Worm (Caenorhabditis elegans) whole organism, young adult: ENCODE measurements around the gene cyp-35C1.

Experiments used
- B0336.3 ChIP-seq: fragments of 200-800 bp; sonication (Bioruptor generic); IDR thresholded peaks from 2 replicates; pipeline ENCODE4 v1.3.6; 2022; ENCODE audit warnings: missing genetic modification characterization, missing compliant biosample characterization
- F22D6.2 ChIP-seq: sonication (generic microtip); optimal IDR thresholded peaks from 2 replicates; lab custom pipeline; 2016; ENCODE audit warnings: mild to moderate bottlenecking, missing genetic modification characterization, missing compliant biosample characterization
- F37B4.10 ChIP-seq: fragments of 200-800 bp; sonication (Bioruptor generic); IDR thresholded peaks from 2 replicates; pipeline ENCODE4 v1.3.6; 2022; ENCODE audit warnings: missing genetic modification characterization, missing compliant biosample characterization
- F49E8.2 ChIP-seq: sonication (generic microtip); optimal IDR thresholded peaks from 3 replicates; lab custom pipeline; 2017; ENCODE audit warnings: missing genetic modification characterization, mild to moderate bottlenecking, missing compliant biosample characterization, antibody characterized with exemption, moderate library complexity; ENCODE audit not compliant: insufficient read depth
- F52B5.7 ChIP-seq: sonication (generic microtip); optimal IDR thresholded peaks from 2 replicates; lab custom pipeline; 2016; ENCODE audit warnings: mild to moderate bottlenecking, missing genetic modification characterization, missing compliant biosample characterization
- F55B11.4 ChIP-seq: sonication (generic microtip); optimal IDR thresholded peaks from 2 replicates; lab custom pipeline; 2016; ENCODE audit warnings: missing compliant biosample characterization, missing genetic modification characterization, borderline replicate concordance; ENCODE audit not compliant: insufficient read depth
- F57C9.4 ChIP-seq: sonication (generic microtip); optimal IDR thresholded peaks from 2 replicates; lab custom pipeline; 2017; ENCODE audit warnings: mild to moderate bottlenecking, missing genetic modification characterization, missing compliant biosample characterization
- K11D2.4 ChIP-seq: fragments of 200-800 bp; sonication (Bioruptor generic); IDR thresholded peaks from 2 replicates; pipeline ENCODE4 v1.3.6; 2022; ENCODE audit warnings: missing genetic modification reagents, missing genetic modification characterization, missing compliant biosample characterization
- T07F8.4 ChIP-seq: sonication (generic microtip); optimal IDR thresholded peaks from 2 replicates; lab custom pipeline; 2016; ENCODE audit warnings: mild to moderate bottlenecking, missing genetic modification characterization, moderate library complexity, missing compliant biosample characterization
- atf-7 ChIP-seq: sonication (generic microtip); optimal IDR thresholded peaks from 2 replicates; lab custom pipeline; 2017; ENCODE audit warnings: mild to moderate bottlenecking, missing genetic modification characterization, missing compliant biosample characterization
- athp-1 ChIP-seq: sonication (generic microtip); optimal IDR thresholded peaks from 2 replicates; lab custom pipeline; 2017; ENCODE audit warnings: mild to moderate bottlenecking, missing genetic modification characterization, missing compliant biosample characterization
- attf-6 ChIP-seq: fragments of 200-800 bp; sonication (Bioruptor generic); IDR thresholded peaks from 2 replicates; pipeline ENCODE4 v1.3.6; 2022; ENCODE audit warnings: missing genetic modification reagents, missing genetic modification characterization, missing compliant biosample characterization
- ccch-3 ChIP-seq: fragments of 200-800 bp; sonication (Bioruptor generic); optimal IDR thresholded peaks from 2 replicates; lab custom pipeline; 2018; ENCODE audit warnings: mild to moderate bottlenecking, missing genetic modification characterization, missing compliant biosample characterization
- cebp-1 ChIP-seq, 2 experiments: fragments of 200-800 bp in 1 of 2; sonication (Bioruptor generic) in 1 of 2; sonication (generic microtip) in 1 of 2; IDR thresholded peaks in 1 of 2; optimal IDR thresholded peaks in 1 of 2; 2 replicates each; pipeline versions ENCODE4 v1.3.6 to Lab custom; 2017 to 2022; ENCODE audit warnings: missing compliant biosample characterization in 2 of 2, missing genetic modification characterization in 2 of 2, mild to moderate bottlenecking in 1 of 2, missing genetic modification reagents in 1 of 2, moderate library complexity in 1 of 2
- ceh-27 ChIP-seq: fragments of 200-800 bp; sonication (Bioruptor generic); optimal IDR thresholded peaks from 2 replicates; lab custom pipeline; 2018; ENCODE audit warnings: mild to moderate bottlenecking, missing genetic modification characterization, moderate library complexity, missing compliant biosample characterization
- ceh-40 ChIP-seq: fragments of 200-800 bp; sonication (Bioruptor generic); IDR thresholded peaks from 2 replicates; pipeline ENCODE4 v1.3.6; 2022; ENCODE audit warnings: missing genetic modification characterization, missing compliant biosample characterization
- dox-1 ChIP-seq: fragments of 200-800 bp; sonication (Bioruptor generic); IDR thresholded peaks from 2 replicates; pipeline ENCODE4 v1.3.6; 2022; ENCODE audit warnings: missing genetic modification reagents, missing genetic modification characterization, missing compliant biosample characterization
- dpl-1 ChIP-seq: fragments of 150-350 bp; optimal IDR thresholded peaks from 2 replicates; lab custom pipeline; 2014; ENCODE audit warnings: missing biosample characterization, missing genetic modification reagents, missing genetic modification characterization
- egl-44 ChIP-seq: fragments of 200-800 bp; sonication (Bioruptor generic); IDR thresholded peaks from 2 replicates; pipeline ENCODE4 v1.3.6; 2022; ENCODE audit warnings: missing genetic modification reagents, missing genetic modification characterization, missing compliant biosample characterization
- gei-17 ChIP-seq: fragments of 200-800 bp; sonication (Bioruptor generic); optimal IDR thresholded peaks from 2 replicates; lab custom pipeline; 2018; ENCODE audit warnings: mild to moderate bottlenecking, missing genetic modification characterization, missing compliant biosample characterization
- him-1 ChIP-seq: sonication (generic microtip); optimal IDR thresholded peaks from 2 replicates; lab custom pipeline; 2016; ENCODE audit warnings: missing genotype, missing genetic modification reagents, missing genetic modification characterization, missing compliant biosample characterization
- hmg-20 ChIP-seq: fragments of 200-800 bp; sonication (Bioruptor generic); IDR thresholded peaks from 2 replicates; pipeline ENCODE4 v1.3.6; 2022; ENCODE audit warnings: missing genetic modification reagents, missing genetic modification characterization, missing compliant biosample characterization
- lag-1 ChIP-seq: fragments of 200-800 bp; sonication (Bioruptor generic); IDR thresholded peaks from 2 replicates; pipeline ENCODE4 v1.3.6; 2022; ENCODE audit warnings: missing genetic modification reagents, missing genetic modification characterization, missing compliant biosample characterization
- let-526 ChIP-seq: fragments of 200-800 bp; sonication (Bioruptor generic); IDR thresholded peaks from 2 replicates; pipeline ENCODE4 v1.3.6; 2022; ENCODE audit warnings: missing genetic modification reagents, missing genetic modification characterization, missing compliant biosample characterization
- lin-40 ChIP-seq: sonication (generic microtip); optimal IDR thresholded peaks from 2 replicates; lab custom pipeline; 2016; ENCODE audit warnings: missing genetic modification characterization, mild to moderate bottlenecking, missing compliant biosample characterization, missing genotype, missing genetic modification reagents
- lir-1 ChIP-seq: fragments of 200-800 bp; sonication (Bioruptor generic); conservative IDR thresholded peaks from 2 replicates; pipeline ENCODE4 v1.3.6; 2022; ENCODE audit warnings: missing genetic modification reagents, missing genetic modification characterization, missing compliant biosample characterization
- madf-10 ChIP-seq: sonication (generic microtip); optimal IDR thresholded peaks from 2 replicates; lab custom pipeline; 2016; ENCODE audit warnings: mild to moderate bottlenecking, missing genetic modification characterization, missing compliant biosample characterization
- madf-3 ChIP-seq: fragments of 200-800 bp; sonication (Bioruptor generic); IDR thresholded peaks from 2 replicates; pipeline ENCODE4 v1.3.6; 2022; ENCODE audit warnings: missing genetic modification reagents, missing genetic modification characterization, missing compliant biosample characterization
- madf-8 ChIP-seq: fragments of 200-800 bp; sonication (Bioruptor generic); conservative IDR thresholded peaks from 2 replicates; pipeline ENCODE4 v1.3.6; 2022; ENCODE audit warnings: missing genetic modification reagents, missing genetic modification characterization, missing compliant biosample characterization
- mcd-1 ChIP-seq: fragments of 200-800 bp; sonication (Bioruptor generic); IDR thresholded peaks from 2 replicates; pipeline ENCODE4 v1.3.6; 2022; ENCODE audit warnings: missing genetic modification reagents, missing genetic modification characterization, missing compliant biosample characterization
- mel-28 ChIP-seq: sonication (generic microtip); optimal IDR thresholded peaks from 2 replicates; lab custom pipeline; 2016; ENCODE audit warnings: borderline replicate concordance, mild to moderate bottlenecking, missing genetic modification characterization, missing compliant biosample characterization
- nfya-2 ChIP-seq: fragments of 200-800 bp; sonication (Bioruptor generic); IDR thresholded peaks from 2 replicates; pipeline ENCODE4 v1.3.6; 2022; ENCODE audit warnings: missing genetic modification reagents, missing genetic modification characterization, missing compliant biosample characterization
- nhr-27 ChIP-seq: fragments of 200-800 bp; sonication (Bioruptor generic); optimal IDR thresholded peaks from 2 replicates; lab custom pipeline; 2018; ENCODE audit warnings: mild to moderate bottlenecking, missing genetic modification characterization, moderate library complexity, missing compliant biosample characterization
- nhr-80 ChIP-seq: sonication (generic microtip); optimal IDR thresholded peaks from 2 replicates; lab custom pipeline; 2016; ENCODE audit warnings: missing genetic modification characterization, missing compliant biosample characterization
- nhr-90 ChIP-seq: sonication (generic microtip); optimal IDR thresholded peaks from 2 replicates; lab custom pipeline; 2016; ENCODE audit warnings: missing genotype, mild to moderate bottlenecking, missing genetic modification characterization, missing compliant biosample characterization
- pbrm-1 ChIP-seq: fragments of 200-800 bp; sonication (Bioruptor generic); IDR thresholded peaks from 2 replicates; pipeline ENCODE4 v1.3.6; 2022; ENCODE audit warnings: missing genetic modification reagents, missing genetic modification characterization, missing compliant biosample characterization
- pha-4 ChIP-seq: fragments of 150-350 bp; sonication (generic microtip); optimal IDR thresholded peaks from 2 replicates; lab custom pipeline; 2014; ENCODE audit warnings: missing biosample characterization, missing genetic modification reagents, missing genetic modification characterization
- sptf-2 ChIP-seq: fragments of 200-800 bp; sonication (Bioruptor generic); optimal IDR thresholded peaks from 2 replicates; lab custom pipeline; 2018; ENCODE audit warnings: mild to moderate bottlenecking, missing genetic modification characterization, missing compliant biosample characterization
- unc-62 ChIP-seq: fragments of 150-350 bp; optimal IDR thresholded peaks from 2 replicates; lab custom pipeline; 2014; ENCODE audit warnings: missing biosample characterization, missing genetic modification reagents, missing genetic modification characterization
- xnd-1 ChIP-seq: sonication (generic microtip); optimal IDR thresholded peaks from 2 replicates; lab custom pipeline; 2016; ENCODE audit warnings: missing genotype, missing genetic modification reagents, missing genetic modification characterization, missing compliant biosample characterization
- zfh-2 ChIP-seq: fragments of 200-800 bp; sonication (Bioruptor generic); conservative IDR thresholded peaks from 2 replicates; pipeline ENCODE4 v1.3.6; 2022; ENCODE audit warnings: missing genetic modification reagents, missing genetic modification characterization, missing compliant biosample characterization
- ztf-26 ChIP-seq: sonication (generic microtip); optimal IDR thresholded peaks from 2 replicates; lab custom pipeline; 2017; ENCODE audit warnings: missing genetic modification characterization, missing compliant biosample characterization
- ztf-3 ChIP-seq: fragments of 200-800 bp; sonication (Bioruptor generic); optimal IDR thresholded peaks from 2 replicates; lab custom pipeline; 2018; ENCODE audit warnings: mild to moderate bottlenecking, missing genetic modification characterization, missing compliant biosample characterization
- ztf-6 ChIP-seq: fragments of 200-800 bp; sonication (Bioruptor generic); IDR thresholded peaks from 2 replicates; pipeline ENCODE4 v1.3.6; 2022; ENCODE audit warnings: missing genetic modification reagents, missing genetic modification characterization, missing compliant biosample characterization

cyp-35C1 gene

ce11 chrV:13918341-13918740 lies 20.1 kb upstream of the cyp-35C1 start, which contains the start of gene str-250:
str-250 (plus strand) TSS chrV:13918641.
- no peak for TF ChIP-seq nhr-80
- no peak for TF ChIP-seq madf-8
- TF ChIP-seq nhr-27 (tag; lab: Kevin White, UChicago) = no peak
- TF ChIP-seq sptf-2 (GFP tag; lab: Kevin White, UChicago) = no peak
- TF ChIP-seq lag-1 (GFP tag; lab: Robert Waterston, UW) = no peak
- TF ChIP-seq atf-7 (tag; lab: Kevin White, UChicago) = no peak
- no peak for TF ChIP-seq lir-1
- no peak for TF ChIP-seq ztf-3
- TF ChIP-seq F57C9.4 (tag; lab: Kevin White, UChicago) = no peak
- TF ChIP-seq mel-28 (tag; lab: Kevin White, UChicago) = no peak
- TF ChIP-seq gei-17 = no peak
- no peak for TF ChIP-seq hmg-20 (GFP tag; lab: Robert Waterston, UW)
- no peak for TF ChIP-seq dox-1 (GFP tag; lab: Robert Waterston, UW)
- TF ChIP-seq him-1 (tag; lab: Kevin White, UChicago) = no peak
- no peak for TF ChIP-seq ceh-40
- TF ChIP-seq F55B11.4 = no peak
- TF ChIP-seq nhr-90 (tag; lab: Kevin White, UChicago) = no peak

- TF ChIP-seq K11D2.4 (GFP tag; lab: Robert Waterston, UW) (no peak), F52B5.7 (tag; lab: Kevin White, UChicago) (no peak), let-526 (GFP tag; lab: Robert Waterston, UW) (no peak), attf-6 (GFP tag; lab: Robert Waterston, UW) (no peak), mcd-1 (GFP tag; lab: Robert Waterston, UW) (no peak), ceh-27 (GFP tag; lab: Kevin White, UChicago) (no peak), athp-1 (tag; lab: Kevin White, UChicago) (no peak), F37B4.10 (GFP tag; lab: Robert Waterston, UW) (no peak), F57C9.4 (tag; lab: Kevin White, UChicago) (no peak)
Observed at ce11 chrV:13916196-13916595, 17.9 kb upstream of the cyp-35C1 start, which contains the start of gene str-252. str-252 (plus strand) TSS chrV:13916496.

- TF ChIP-seq ztf-6 (GFP tag; lab: Robert Waterston, UW) (no peak), ztf-26 (tag; lab: Kevin White, UChicago) (no peak), B0336.3 (GFP tag; lab: Robert Waterston, UW) (no peak), hmg-20 (GFP tag; lab: Robert Waterston, UW) (no peak), ccch-3 (GFP tag; lab: Kevin White, UChicago) (no peak), T07F8.4 (tag; lab: Kevin White, UChicago) (no peak), pbrm-1 (no peak), F49E8.2 (tag; lab: Kevin White, UChicago) (no peak)
Observed at ce11 chrV:13915390-13915789, 17.1 kb upstream of the cyp-35C1 start, which contains the start of gene gcy-32. gcy-32 (minus strand) TSS chrV:13915490.

- TF ChIP-seq zfh-2 (GFP tag; lab: Robert Waterston, UW) (no peak), atf-7 (tag; lab: Kevin White, UChicago) (peak; percentile 96), nfya-2 (GFP tag; lab: Robert Waterston, UW) (no peak), let-526 (GFP tag; lab: Robert Waterston, UW) (peak; percentile 81), egl-44 (peak; percentile 37; the same call in 1 of the 2 replicates), attf-6 (GFP tag; lab: Robert Waterston, UW) (no peak), cebp-1 (GFP tag; IDR thresholded peaks at IDR 0.05; lab: Robert Waterston, UW) (peak; percentile 98), cebp-1 (tag; optimal IDR thresholded peaks at IDR 0.05; lab: Kevin White, UChicago) (peak; percentile 99), dpl-1 (GFP tag; lab: Kevin White, UChicago) (no peak), pha-4 (tag; lab: Kevin White, UChicago) (peak; percentile 91), F22D6.2 (tag; lab: Kevin White, UChicago) (no peak), unc-62 (peak; percentile 62), madf-3 (GFP tag; lab: Robert Waterston, UW) (0 out of 2 replicates have a peak, but pooled peaks have one; percentile 2), madf-10 (tag; lab: Kevin White, UChicago) (peak; percentile 72), lin-40 (tag; lab: Kevin White, UChicago) (peak; percentile 71), xnd-1 (tag; lab: Kevin White, UChicago) (no peak), lir-1 (peak; percentile 34; the same call in 1 of the 2 replicates)
Observed at ce11 chrV:13909400-13909799, 11.1 kb upstream of the cyp-35C1 start, which contains the start of gene C06B3.7. C06B3.7 (plus strand) TSS chrV:13909686.
